Worm (Caenorhabditis elegans) whole organism, midembryonic: ENCODE results near the gene C17H11.2.

Experiments used
- flt-1 ChIP-seq: fragments of 200-800 bp; sonication (Bioruptor generic); IDR thresholded peaks from 2 replicates; pipeline ENCODE4 v1.3.6; 2022; ENCODE audit warnings: missing genetic modification characterization, missing compliant biosample characterization
- klf-2 ChIP-seq: fragments of 200-800 bp; sonication (Bioruptor generic); conservative IDR thresholded peaks from 2 replicates; pipeline ENCODE4 v1.3.6; 2022; ENCODE audit warnings: missing genetic modification reagents, missing genetic modification characterization, missing compliant biosample characterization
- tab-1 ChIP-seq: fragments of 200-800 bp; sonication (Bioruptor generic); IDR thresholded peaks from 2 replicates; pipeline ENCODE4 v1.3.6; 2022; ENCODE audit warnings: missing genetic modification characterization, missing compliant biosample characterization
- ztf-23 ChIP-seq: fragments of 200-800 bp; sonication (Bioruptor generic); IDR thresholded peaks from 2 replicates; pipeline ENCODE4 v1.3.6; 2022; ENCODE audit warnings: missing genetic modification reagents, missing genetic modification characterization, missing compliant biosample characterization
- ztf-29 ChIP-seq: fragments of 200-800 bp; sonication (Bioruptor generic); IDR thresholded peaks from 2 replicates; pipeline ENCODE4 v1.3.6; 2022; ENCODE audit warnings: missing genetic modification reagents, missing genetic modification characterization, missing compliant biosample characterization

ce11 chrX:8210999-8211398 lies 41.3 kb downstream of the C17H11.2 start, which contains the start of gene cdd-1:
- no peak for TF ChIP-seq tab-1
- TF ChIP-seq ztf-29 (GFP tag; lab: Robert Waterston, UW) = no peak
- TF ChIP-seq flt-1 (GFP tag; lab: Robert Waterston, UW) = no peak
- no peak for TF ChIP-seq ztf-23 (GFP tag; lab: Robert Waterston, UW)
- no peak for TF ChIP-seq klf-2 (GFP tag; lab: Robert Waterston, UW)
